Worm (Caenorhabditis elegans): ENCODE results near the gene kup-1.

The kup-1 gene

DNA sequence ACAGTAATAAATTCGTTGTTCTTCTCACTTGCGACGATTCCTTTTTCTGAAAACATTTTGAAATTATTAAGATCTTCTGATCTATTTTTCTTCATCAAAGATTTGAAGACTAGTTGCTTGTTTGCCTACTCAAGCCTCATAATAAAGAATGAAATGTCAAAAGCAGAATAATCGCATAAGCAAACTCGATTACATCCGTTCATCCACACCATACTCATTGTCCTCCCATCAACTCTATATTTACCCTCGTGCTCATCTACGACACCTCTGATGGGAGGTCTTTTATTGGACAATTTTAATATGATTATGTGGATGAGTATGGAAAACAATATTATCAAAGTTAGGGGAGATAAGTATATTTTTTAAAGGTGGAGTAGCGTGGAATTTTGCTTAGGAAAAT, 6.8 kb downstream of the kup-1 start (continued):
- TF ChIP-seq snpc-4 (GFP tag; optimal IDR thresholded peaks at IDR 0.05) (no peak), snpc-4 (tag; optimal IDR thresholded peaks at IDR 0.05) (no peak), madf-6 (GFP tag; IDR thresholded peaks at IDR 0.05) (no peak), unc-62 (GFP tag; optimal IDR thresholded peaks at IDR 0.05) (no peak), ztf-3 (GFP tag; optimal IDR thresholded peaks at IDR 0.05) (no peak), ztf-25 (GFP tag; IDR thresholded peaks at IDR 0.05) (no peak)

DNA sequence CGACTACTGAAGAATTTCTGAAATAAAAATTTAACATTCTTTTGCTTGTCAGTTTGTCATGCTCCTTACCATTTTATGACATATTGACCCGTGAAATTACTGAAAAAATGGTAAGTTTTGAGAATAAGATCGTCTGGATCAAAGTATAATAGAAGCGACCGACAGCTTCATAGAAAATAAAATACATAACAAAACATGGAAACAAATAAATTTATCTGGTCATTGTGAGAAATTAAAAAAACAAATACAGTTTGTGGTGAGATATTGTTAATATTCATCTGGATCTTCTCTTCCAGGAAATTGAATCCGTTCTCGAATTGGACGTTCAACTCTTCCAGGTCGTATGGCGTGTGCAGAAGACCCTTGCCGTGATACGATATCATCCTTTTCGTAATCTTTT, 8.6 kb downstream of the kup-1 start, which contains the start of gene pkc-1:
TSS of gene pkc-1 (minus strand) at position 101 of the 400 bp plus-strand sequence.
- TF ChIP-seq chd-7 (tag; optimal IDR thresholded peaks at IDR 0.05): no peak

- TF ChIP-seq unc-130 (GFP tag; optimal IDR thresholded peaks at IDR 0.05) (no peak), somi-1 (GFP tag; optimal IDR thresholded peaks at IDR 0.05) (no peak), aptf-3 (GFP tag; IDR thresholded peaks at IDR 0.05) (no peak), hrde-1 (tag; optimal IDR thresholded peaks at IDR 0.05; ENCODE audit: borderline replicate concordance) (no peak), K12H6.12 (tag; optimal IDR thresholded peaks at IDR 0.05) (no peak), sptf-2 (GFP tag; optimal IDR thresholded peaks at IDR 0.05) (no peak), let-526 (GFP tag; IDR thresholded peaks at IDR 0.05) (no peak), attf-5 (GFP tag; optimal IDR thresholded peaks at IDR 0.05) (no peak)
These were observed 12.5 kb downstream of the kup-1 start for ce11 chrV:12028151-12028550.

DNA sequence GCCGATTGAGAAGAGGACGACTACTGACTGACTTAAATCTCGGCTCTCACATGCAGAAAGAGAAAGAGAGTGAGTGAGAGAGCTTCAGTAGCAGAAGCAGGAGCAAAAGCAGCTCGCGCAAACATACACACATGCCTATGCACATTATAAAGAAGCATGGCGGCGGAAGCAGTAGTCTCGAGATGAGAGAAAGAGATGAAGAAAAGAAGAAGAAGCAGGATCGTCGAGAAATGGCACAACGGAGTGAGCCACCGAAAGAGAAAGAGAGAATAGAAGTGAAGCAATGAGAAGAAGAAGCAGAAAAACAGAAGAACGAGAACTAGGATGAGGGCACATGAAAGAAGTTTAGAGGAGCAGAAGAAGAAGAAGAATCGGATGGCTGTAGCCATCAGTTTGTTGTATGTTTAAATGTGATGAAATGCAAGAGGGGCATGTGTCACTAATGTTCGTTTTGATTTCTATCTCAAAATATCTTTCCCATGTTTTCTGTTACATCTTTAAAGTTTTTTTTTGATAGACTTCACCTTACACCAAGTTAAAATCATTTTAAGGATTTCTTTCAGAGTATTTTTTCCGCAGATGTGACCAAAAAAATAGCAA, 13.7 kb downstream of the kup-1 start:
- 0 out of 2 replicates have a peak, but pooled peaks have one; percentile 7 for TF ChIP-seq rcor-1 (GFP tag; IDR thresholded peaks at IDR 0.05)
- TF ChIP-seq ekl-4 (GFP tag; IDR thresholded peaks at IDR 0.05): no peak
- no peak for TF ChIP-seq nhr-27 (tag; optimal IDR thresholded peaks at IDR 0.05)
- no peak for TF ChIP-seq ztf-25 (GFP tag; IDR thresholded peaks at IDR 0.05)
- TF ChIP-seq lsy-27 (tag; optimal IDR thresholded peaks at IDR 0.05; ENCODE audit: borderline replicate concordance, insufficient read depth): no peak
- TF ChIP-seq mcd-1 (GFP tag; IDR thresholded peaks at IDR 0.05): no peak
- no peak for TF ChIP-seq F37B4.10 (GFP tag; IDR thresholded peaks at IDR 0.05)
- peak; percentile 66 for TF ChIP-seq K12H6.12 (tag; optimal IDR thresholded peaks at IDR 0.05)
- TF ChIP-seq dpff-1 (tag; optimal IDR thresholded peaks at IDR 0.05): no peak
- TF ChIP-seq F39B2.1 (GFP tag; IDR thresholded peaks at IDR 0.05): no peak
- TF ChIP-seq attf-5 (GFP tag; optimal IDR thresholded peaks at IDR 0.05): peak; percentile 30
- 0 out of 2 replicates have a peak, but pooled peaks have one; percentile 20 for TF ChIP-seq egrh-3 (GFP tag; IDR thresholded peaks at IDR 0.05)
- no peak for TF ChIP-seq bed-2 (GFP tag; IDR thresholded peaks at IDR 0.05)
- TF ChIP-seq ceh-27 (GFP tag; optimal IDR thresholded peaks at IDR 0.05): peak; percentile 12
- TF ChIP-seq cebp-1 (GFP tag; IDR thresholded peaks at IDR 0.05): no peak
- peak; percentile 54 for TF ChIP-seq cebp-1 (tag; optimal IDR thresholded peaks at IDR 0.05)
- TF ChIP-seq nfya-1 (tag; optimal IDR thresholded peaks at IDR 0.05; ENCODE audit: borderline replicate concordance, insufficient read depth): no peak
- TF ChIP-seq ceh-100 (GFP tag; IDR thresholded peaks at IDR 0.05): no peak
- peak; percentile 74 for TF ChIP-seq zfh-2 (GFP tag; conservative IDR thresholded peaks at IDR 0.05)
- TF ChIP-seq hmg-1.2 (GFP tag; IDR thresholded peaks at IDR 0.05): peak; percentile 26; the same call in 1 of the 2 replicates
- no peak for TF ChIP-seq repo-1 (tag; optimal IDR thresholded peaks at IDR 0.05)
- TF ChIP-seq let-526 (GFP tag; IDR thresholded peaks at IDR 0.05): no peak

Data from whole organism, young adult.